Worm (Caenorhabditis elegans) whole organism, L4 larva: Measurements from ENCODE around the gene C30G12.1.

Experiments
- F26F4.8 ChIP-seq: fragments of 200-800 bp; sonication (Bioruptor generic); conservative IDR thresholded peaks from 2 replicates; pipeline ENCODE4 v1.3.6; 2022; ENCODE audit warnings: missing genetic modification characterization, missing compliant biosample characterization
- F49E8.2 ChIP-seq: sonication (generic microtip); optimal IDR thresholded peaks from 2 replicates; lab custom pipeline; 2016; ENCODE audit warnings: missing compliant biosample characterization, mild to moderate bottlenecking, missing genetic modification characterization, borderline replicate concordance
- ama-1 ChIP-seq: fragments of 150-350 bp; optimal IDR thresholded peaks from 2 replicates; lab custom pipeline; 2014; ENCODE audit warnings: inconsistent platforms, mixed read lengths
- dpl-1 ChIP-seq: fragments of 150-350 bp; optimal IDR thresholded peaks from 2 replicates; lab custom pipeline; 2014; ENCODE audit warnings: missing biosample characterization, missing genetic modification reagents, missing genetic modification characterization
- jun-1 ChIP-seq: fragments of 150-350 bp; optimal IDR thresholded peaks from 2 replicates; lab custom pipeline; 2014; ENCODE audit warnings: missing biosample characterization, missing genetic modification reagents, missing genetic modification characterization
- lin-13 ChIP-seq: fragments of 150-350 bp; optimal IDR thresholded peaks from 2 replicates; lab custom pipeline; 2014; ENCODE audit warnings: missing biosample characterization, missing genetic modification reagents, missing genetic modification characterization
- lin-39 ChIP-seq: fragments of 150-350 bp; optimal IDR thresholded peaks from 2 replicates; lab custom pipeline; 2014; ENCODE audit warnings: missing biosample characterization, missing genetic modification reagents, missing genetic modification characterization
- mdt-29 ChIP-seq: fragments of 200-800 bp; sonication (Bioruptor generic); IDR thresholded peaks from 2 replicates; pipeline ENCODE4 v1.3.6; 2022; ENCODE audit warnings: missing genetic modification reagents, missing genetic modification characterization, missing compliant biosample characterization
- sdz-12 ChIP-seq: fragments of 200-800 bp; sonication (Bioruptor generic); optimal IDR thresholded peaks from 2 replicates; lab custom pipeline; 2018; ENCODE audit warnings: mild to moderate bottlenecking, missing genetic modification characterization, missing compliant biosample characterization
- snpc-4 ChIP-seq: fragments of 150-350 bp; optimal IDR thresholded peaks from 2 replicates; lab custom pipeline; 2014; ENCODE audit warnings: missing biosample characterization, missing genetic modification characterization
- unc-130 ChIP-seq: sonication (generic microtip); optimal IDR thresholded peaks from 2 replicates; lab custom pipeline; 2016; ENCODE audit warnings: missing genetic modification reagents, missing genetic modification characterization, missing compliant biosample characterization
- vab-7 ChIP-seq: fragments of 200-800 bp; sonication (Bioruptor generic); IDR thresholded peaks from 2 replicates; pipeline ENCODE4 v1.3.6; 2022; ENCODE audit warnings: missing genetic modification reagents, missing genetic modification characterization, missing compliant biosample characterization
- zag-1 ChIP-seq: fragments of 150-350 bp; optimal IDR thresholded peaks from 2 replicates; lab custom pipeline; 2014; ENCODE audit warnings: missing biosample characterization, missing genetic modification characterization

ce11 chrII:7326199-7326598 lies 27.1 kb downstream of the C30G12.1 start:
- TF ChIP-seq snpc-4: no peak
- no peak for TF ChIP-seq mdt-29 (GFP tag; lab: Robert Waterston, UW)
- no peak for TF ChIP-seq zag-1 (tag; lab: Kevin White, UChicago)
- TF ChIP-seq ama-1 (lab: Kevin White, UChicago): no peak
- no peak for TF ChIP-seq dpl-1 (GFP tag; lab: Kevin White, UChicago)
- no peak for TF ChIP-seq jun-1 (tag; lab: Kevin White, UChicago)
- no peak for TF ChIP-seq unc-130
- no peak for TF ChIP-seq vab-7 (GFP tag; lab: Robert Waterston, UW)
- TF ChIP-seq lin-39 (tag; lab: Kevin White, UChicago): no peak
- no peak for TF ChIP-seq F26F4.8 (GFP tag; lab: Robert Waterston, UW)
- no peak for TF ChIP-seq F49E8.2
- TF ChIP-seq lin-13 (GFP tag; lab: Kevin White, UChicago): no peak
- TF ChIP-seq sdz-12: no peak
